Fruit fly (Drosophila melanogaster) whole organism: ENCODE measurements around the gene lectin-24Db.

Source experiments
- CG8478 ChIP-seq: fragments of >200 bp; optimal IDR thresholded peaks from 2 replicates; lab custom pipeline; 2018; ENCODE audit warnings: inconsistent platforms
- Dll ChIP-seq: fragments of >200 bp; optimal IDR thresholded peaks from 2 replicates; lab custom pipeline; 2017
- EcR ChIP-seq, 2 experiments: fragments of >200 bp; optimal IDR thresholded peaks; 2 replicates each; lab custom pipeline; 2017; ENCODE audit warnings: missing biosample characterization in 2 of 2, missing genetic modification characterization in 2 of 2, missing genetic modification reagents in 2 of 2
- pan ChIP-seq: fragments of >200 bp; optimal IDR thresholded peaks from 2 replicates; lab custom pipeline; 2017
- psq ChIP-seq: fragments of >200 bp; optimal IDR thresholded peaks from 2 replicates; lab custom pipeline; 2017
- usp ChIP-seq: fragments of >200 bp; optimal IDR thresholded peaks from 2 replicates; lab custom pipeline; 2017; ENCODE audit warnings: missing biosample characterization, missing genetic modification characterization, mixed read lengths

lectin-24Db gene

DNA sequence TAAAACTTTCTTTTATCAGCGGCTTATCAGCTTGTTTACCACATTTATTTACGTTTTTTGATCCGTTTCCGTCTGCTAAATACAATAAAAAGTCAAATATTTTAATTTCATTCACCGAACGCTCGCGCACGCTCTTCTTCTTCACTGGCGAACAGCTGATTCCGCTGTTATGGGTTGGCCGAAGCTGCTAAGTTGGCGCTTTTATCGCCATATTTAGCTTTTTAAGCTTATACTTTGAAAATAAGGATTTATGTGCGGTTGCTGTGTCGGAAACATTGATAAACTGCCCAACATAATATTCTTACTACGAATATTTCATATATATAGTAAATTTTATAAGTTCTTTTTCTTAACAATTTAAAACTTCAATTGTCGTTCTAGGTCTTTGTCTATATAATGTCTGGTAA, 10.0 kb downstream of the lectin-24Db start, which contains the start of gene Naprt:
Naprt (minus strand) TSS at position 159 of the 407 bp plus-strand sequence.
- no peak for TF ChIP-seq pan (lab: Kevin White, UChicago)

dm6 chr2L:4211335-4211753, 23.4 kb downstream of the lectin-24Db start:
- TF ChIP-seq usp (GFP tag; lab: Kevin White, UChicago) (no peak), CG8478 (lab: Kevin White, UChicago) (no peak), EcR (GFP tag; optimal IDR thresholded peaks at IDR 0.05; lab: Kevin White, UChicago) (no peak), Dll (lab: Kevin White, UChicago) (no peak), pan (lab: Kevin White, UChicago) (no peak), psq (no peak)

- TF ChIP-seq psq (no peak), CG8478 (lab: Kevin White, UChicago) (no peak), usp (GFP tag; lab: Kevin White, UChicago) (no peak), Dll (lab: Kevin White, UChicago) (no peak), EcR (GFP tag; optimal IDR thresholded peaks at IDR 0.05; lab: Kevin White, UChicago) (no peak), pan (lab: Kevin White, UChicago) (no peak)
Measured at dm6 chr2L:4218820-4219219, 30.9 kb downstream of the lectin-24Db start.

DNA sequence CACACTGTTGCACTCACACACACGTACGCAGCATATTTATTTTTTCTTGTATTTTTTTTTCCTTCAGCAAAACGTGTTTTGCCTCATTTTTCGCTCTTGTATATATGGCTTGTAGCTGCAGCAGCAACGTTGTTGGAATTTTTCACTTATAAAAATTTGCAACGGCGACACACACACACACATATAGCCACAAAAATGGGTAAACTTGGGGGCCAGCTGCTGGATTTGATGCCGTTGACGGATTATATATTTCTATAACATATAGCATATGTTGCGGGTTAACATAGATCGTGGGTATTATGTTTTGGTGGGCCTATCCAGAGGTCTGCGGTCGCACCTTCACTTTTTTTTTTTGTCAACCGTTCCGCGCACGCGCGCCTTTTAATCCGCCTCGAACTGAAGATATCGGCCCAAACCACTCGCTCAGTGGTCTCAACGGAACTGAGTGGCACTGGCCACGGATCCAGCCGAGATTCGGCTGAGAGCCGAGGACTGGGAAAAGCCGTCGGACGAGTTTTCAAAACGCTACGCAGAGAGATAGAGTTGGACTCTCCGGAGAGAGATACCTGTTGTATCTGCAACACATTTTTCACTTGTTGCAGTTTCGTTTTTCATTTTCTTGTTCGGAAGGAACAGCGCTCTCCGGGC, 33.6 kb downstream of the lectin-24Db start, which contains the start of gene ft:
ft (minus strand) TSS at position 443 of the 648 bp plus-strand sequence.
- TF ChIP-seq EcR (GFP tag; optimal IDR thresholded peaks at IDR 0.05; lab: Kevin White, UChicago) (no peak), CG8478 (lab: Kevin White, UChicago) (no peak), usp (GFP tag; lab: Kevin White, UChicago) (no peak), psq (no peak), pan (lab: Kevin White, UChicago) (no peak), Dll (lab: Kevin White, UChicago) (no peak)

DNA sequence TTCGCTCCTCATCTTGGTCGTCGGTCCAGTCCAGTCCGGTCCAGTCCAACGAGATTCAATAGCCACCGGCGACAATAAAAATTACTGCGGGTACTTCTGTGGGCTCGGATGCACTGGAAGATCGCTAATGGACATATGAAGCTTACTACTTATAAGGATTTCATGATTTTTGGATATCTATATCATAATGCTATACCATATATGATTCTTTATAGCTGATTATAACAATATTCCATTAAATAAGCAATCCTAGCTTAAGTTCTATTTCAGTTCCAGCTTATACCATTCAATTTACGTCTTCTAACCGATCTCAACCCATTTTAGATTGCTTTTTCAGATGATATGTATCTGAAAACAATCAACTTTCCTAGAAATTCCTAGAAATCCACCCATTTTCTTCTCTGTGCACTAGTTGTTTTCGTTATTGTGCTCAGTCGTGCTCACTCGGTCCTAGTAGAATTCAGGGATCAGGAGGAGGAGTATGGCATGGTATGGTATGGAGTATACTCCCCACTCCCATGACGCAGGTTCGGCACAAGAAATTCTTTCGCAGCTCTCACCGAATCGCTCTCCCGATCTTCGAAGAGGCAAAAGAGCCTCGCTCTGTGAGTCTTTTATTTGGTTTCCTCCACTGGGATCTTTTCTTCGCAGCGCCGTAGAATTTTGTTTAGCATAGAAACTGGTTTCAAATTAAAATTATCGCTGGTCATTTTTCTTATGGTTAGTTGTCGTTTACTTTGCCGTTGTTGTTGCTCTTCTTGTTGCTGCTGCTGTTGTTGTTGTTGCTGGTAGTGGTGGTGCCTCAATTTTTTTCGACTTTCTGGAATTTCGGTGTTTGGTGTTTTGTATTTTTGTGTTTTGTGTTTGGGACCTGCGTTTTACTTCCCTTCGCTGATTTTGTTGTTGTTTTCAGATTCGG, 34.3 kb downstream of the lectin-24Db start:
- no peak for TF ChIP-seq usp (GFP tag; lab: Kevin White, UChicago)
- TF ChIP-seq EcR (GFP tag; optimal IDR thresholded peaks at IDR 0.05; lab: Kevin White, UChicago) = no peak
- TF ChIP-seq CG8478 (lab: Kevin White, UChicago) = no peak
- no peak for TF ChIP-seq psq
- TF ChIP-seq pan (lab: Kevin White, UChicago) = no peak
- no peak for TF ChIP-seq Dll (lab: Kevin White, UChicago)

DNA sequence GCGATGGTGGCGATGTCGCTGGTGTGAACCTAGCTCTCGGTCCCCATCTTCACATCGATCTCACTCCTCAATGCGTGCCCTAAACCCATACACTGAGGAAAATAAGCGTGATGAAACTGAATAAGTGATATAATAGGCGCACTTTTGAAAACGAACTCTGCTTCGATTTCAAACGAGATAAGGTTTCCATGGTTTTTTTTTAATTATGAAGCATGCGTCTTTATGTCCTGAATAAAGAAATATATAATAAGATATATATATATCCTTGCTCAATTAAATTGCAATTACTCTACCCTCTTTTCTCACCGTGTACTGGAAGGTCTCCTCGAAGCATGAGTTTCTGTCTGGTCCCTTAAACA, 35.0 kb downstream of the lectin-24Db start:
- TF ChIP-seq CG8478 (lab: Kevin White, UChicago) (no peak), EcR (GFP tag; optimal IDR thresholded peaks at IDR 0.05; lab: Kevin White, UChicago) (no peak), usp (GFP tag; lab: Kevin White, UChicago) (no peak)

dm6 chr2L:4224158-4224799, 36.4 kb downstream of the lectin-24Db start:
- TF ChIP-seq pan (lab: Kevin White, UChicago) = no peak
- TF ChIP-seq usp (GFP tag; lab: Kevin White, UChicago) = no peak
- no peak for TF ChIP-seq CG8478 (lab: Kevin White, UChicago)
- no peak for TF ChIP-seq Dll (lab: Kevin White, UChicago)
- no peak for TF ChIP-seq psq
- no peak for TF ChIP-seq EcR (GFP tag; optimal IDR thresholded peaks at IDR 0.05; lab: Kevin White, UChicago)

dm6 chr2L:4226792-4227191, 38.9 kb downstream of the lectin-24Db start, which contains the start of gene CG3702:
Gene CG3702 (minus strand): TSS chr2L:4227097.
- TF ChIP-seq pan (lab: Kevin White, UChicago) = no peak

DNA sequence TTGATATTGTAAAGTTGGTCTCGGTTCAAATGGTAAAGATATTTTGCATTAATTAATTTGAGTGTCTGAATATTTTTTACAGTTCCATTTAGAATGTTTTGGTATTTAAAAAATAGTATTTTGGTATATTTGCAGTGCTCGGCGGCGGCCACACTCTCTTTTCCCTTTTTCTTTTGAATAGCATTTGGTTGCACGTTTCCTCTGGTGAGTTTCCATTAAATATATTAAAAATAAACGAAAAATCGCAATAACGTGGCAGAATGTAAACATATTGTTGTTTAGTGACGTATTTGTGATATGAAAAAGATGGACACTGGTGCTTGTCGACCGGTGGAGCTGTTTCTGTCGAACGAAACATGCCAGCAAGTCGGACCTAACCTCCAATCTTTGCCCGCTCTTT, 39.6 kb downstream of the lectin-24Db start, which contains the start of gene RpL40:
RpL40 (plus strand) TSS at position 154 of the 400 bp plus-strand sequence.
- TF ChIP-seq CG8478 (lab: Kevin White, UChicago) (no peak), pan (lab: Kevin White, UChicago) (no peak), psq (no peak), Dll (lab: Kevin White, UChicago) (no peak), usp (GFP tag; lab: Kevin White, UChicago) (no peak), EcR (GFP tag; optimal IDR thresholded peaks at IDR 0.05; lab: Kevin White, UChicago) (no peak)

DNA sequence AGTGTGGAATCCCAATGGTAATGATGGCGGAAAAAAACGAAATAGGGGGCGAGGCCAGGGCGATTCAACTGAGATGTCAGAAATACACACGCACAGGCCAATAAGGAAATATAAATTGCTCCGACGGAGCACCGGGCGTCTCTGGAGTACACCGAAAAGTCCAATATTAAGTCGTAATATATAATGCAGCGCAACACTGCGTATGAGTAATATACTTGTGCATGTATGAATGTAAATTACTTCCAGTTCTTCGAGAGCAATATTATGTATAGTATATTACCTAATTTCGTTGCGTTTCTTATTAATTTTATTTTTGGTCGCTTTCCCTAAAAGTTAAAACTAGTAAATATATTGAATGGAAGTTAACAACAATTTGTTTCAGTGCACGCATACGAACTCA, 42.6 kb downstream of the lectin-24Db start:
- no peak for TF ChIP-seq usp (GFP tag; lab: Kevin White, UChicago)
